Worm (Caenorhabditis elegans) whole organism, L4 larva: ENCODE results near the gene F49C5.3.
"Not testable (repeated sequence)": the region's sequence is repeated elsewhere in the genome, so short reads cannot be mapped to it uniquely, and the experiment has no call there.

Experiments used
- D1046.2 ChIP-seq: fragments of 200-800 bp; sonication (Bioruptor generic); IDR thresholded peaks from 2 replicates; pipeline ENCODE4 v1.3.6; 2022; ENCODE audit warnings: missing genetic modification characterization, missing compliant biosample characterization
- F26F4.8 ChIP-seq: fragments of 200-800 bp; sonication (Bioruptor generic); conservative IDR thresholded peaks from 2 replicates; pipeline ENCODE4 v1.3.6; 2022; ENCODE audit warnings: missing genetic modification characterization, missing compliant biosample characterization
- F37D6.2 ChIP-seq: sonication (generic microtip); optimal IDR thresholded peaks from 2 replicates; lab custom pipeline; 2016; ENCODE audit warnings: mild to moderate bottlenecking, missing genetic modification characterization, missing compliant biosample characterization
- Y105C5A.15 ChIP-seq: fragments of 200-800 bp; sonication (Bioruptor generic); IDR thresholded peaks from 2 replicates; pipeline ENCODE4 v1.3.6; 2022; ENCODE audit warnings: missing genetic modification characterization, missing compliant biosample characterization
- Y48G9A.11 ChIP-seq: fragments of 200-800 bp; sonication (Bioruptor generic); IDR thresholded peaks from 2 replicates; pipeline ENCODE4 v1.3.6; 2022; ENCODE audit warnings: missing genetic modification reagents, missing genetic modification characterization, missing compliant biosample characterization
- ZK337.2 ChIP-seq: fragments of 200-800 bp; sonication (Bioruptor generic); IDR thresholded peaks from 2 replicates; pipeline ENCODE4 v1.3.6; 2022; ENCODE audit warnings: missing genetic modification reagents, missing genetic modification characterization, missing compliant biosample characterization
- ZK546.5 ChIP-seq, 2 experiments: sonication (generic microtip); optimal IDR thresholded peaks; 2 replicates each; lab custom pipeline; 2017; ENCODE audit warnings: missing biosample characterization in 2 of 2, missing genetic modification characterization in 2 of 2
- attf-4 ChIP-seq: sonication (generic microtip); optimal IDR thresholded peaks from 3 replicates; lab custom pipeline; 2017; ENCODE audit warnings: missing biosample characterization, missing genetic modification characterization
- ceh-32 ChIP-seq: sonication (generic microtip); optimal IDR thresholded peaks from 2 replicates; lab custom pipeline; 2016; ENCODE audit warnings: mild to moderate bottlenecking, missing genetic modification characterization, missing compliant biosample characterization; ENCODE audit not compliant: poor library complexity
- ceh-62 ChIP-seq: sonication (generic microtip); optimal IDR thresholded peaks from 2 replicates; lab custom pipeline; 2017; ENCODE audit warnings: missing biosample characterization, missing genetic modification characterization
- ceh-82 ChIP-seq: sonication (generic microtip); optimal IDR thresholded peaks from 2 replicates; lab custom pipeline; 2017; ENCODE audit warnings: missing biosample characterization, missing genetic modification characterization
- ces-1 ChIP-seq: fragments of 150-350 bp; sonication (generic microtip); optimal IDR thresholded peaks from 4 replicates; lab custom pipeline; 2014; ENCODE audit warnings: missing biosample characterization, missing genetic modification reagents, missing genetic modification characterization
- daf-12 ChIP-seq: fragments of 150-350 bp; optimal IDR thresholded peaks from 2 replicates; lab custom pipeline; 2014; ENCODE audit warnings: missing biosample characterization, missing genetic modification reagents, missing genetic modification characterization
- duxl-1 ChIP-seq: sonication (generic microtip); optimal IDR thresholded peaks from 2 replicates; lab custom pipeline; 2016; ENCODE audit warnings: mild to moderate bottlenecking, missing genetic modification characterization, moderate library complexity, missing compliant biosample characterization; ENCODE audit not compliant: poor library complexity
- jun-1 ChIP-seq: fragments of 150-350 bp; optimal IDR thresholded peaks from 2 replicates; lab custom pipeline; 2014; ENCODE audit warnings: missing biosample characterization, missing genetic modification reagents, missing genetic modification characterization
- lim-7 ChIP-seq: fragments of 200-800 bp; sonication (Bioruptor generic); IDR thresholded peaks from 2 replicates; pipeline ENCODE4 v1.3.6; 2022; ENCODE audit warnings: missing genetic modification characterization, missing compliant biosample characterization
- lin-13 ChIP-seq: fragments of 150-350 bp; optimal IDR thresholded peaks from 2 replicates; lab custom pipeline; 2014; ENCODE audit warnings: missing biosample characterization, missing genetic modification reagents, missing genetic modification characterization
- lin-15B ChIP-seq: fragments of 150-350 bp; sonication (generic microtip); optimal IDR thresholded peaks from 3 replicates; lab custom pipeline; 2014; ENCODE audit warnings: missing biosample characterization, missing genetic modification characterization
- lin-38 ChIP-seq: fragments of 200-800 bp; sonication (Bioruptor generic); IDR thresholded peaks from 2 replicates; pipeline ENCODE4 v1.3.6; 2022; ENCODE audit warnings: missing genetic modification reagents, missing genetic modification characterization, missing compliant biosample characterization
- madf-5 ChIP-seq, 2 experiments: fragments of 200-800 bp; sonication (Bioruptor generic); IDR thresholded peaks; 2 replicates each; pipeline ENCODE4 v1.3.6; 2022; ENCODE audit warnings: missing compliant biosample characterization in 2 of 2, missing genetic modification characterization in 2 of 2
- mdl-1 ChIP-seq, 2 experiments: fragments of 150-350 bp in 1 of 2; sonication (generic microtip) in 1 of 2; optimal IDR thresholded peaks; 2 replicates each; lab custom pipeline; 2014 to 2017; ENCODE audit warnings: missing biosample characterization in 2 of 2, missing genetic modification characterization in 2 of 2
- mes-2 ChIP-seq: sonication (generic microtip); optimal IDR thresholded peaks from 2 replicates; lab custom pipeline; 2016; ENCODE audit warnings: missing genotype, mild to moderate bottlenecking, missing genetic modification characterization, missing compliant biosample characterization; ENCODE audit not compliant: poor library complexity, severe bottlenecking
- mxl-2 ChIP-seq: fragments of 200-800 bp; sonication (Bioruptor generic); conservative IDR thresholded peaks from 2 replicates; pipeline ENCODE4 v1.3.6; 2022; ENCODE audit warnings: missing genetic modification reagents, missing genetic modification characterization, missing compliant biosample characterization
- mxl-3 ChIP-seq: fragments of 200-800 bp; sonication (Bioruptor generic); optimal IDR thresholded peaks from 2 replicates; lab custom pipeline; 2018; ENCODE audit warnings: mild to moderate bottlenecking, missing genetic modification characterization, missing compliant biosample characterization
- nhr-10 ChIP-seq: fragments of 150-350 bp; optimal IDR thresholded peaks from 2 replicates; lab custom pipeline; 2014; ENCODE audit warnings: missing biosample characterization, missing genetic modification characterization
- nhr-111 ChIP-seq: fragments of 200-800 bp; sonication (Bioruptor generic); optimal IDR thresholded peaks from 2 replicates; lab custom pipeline; 2018; ENCODE audit warnings: mild to moderate bottlenecking, missing genetic modification characterization, missing compliant biosample characterization
- nhr-25 ChIP-seq: sonication (generic microtip); optimal IDR thresholded peaks from 2 replicates; lab custom pipeline; 2017; ENCODE audit warnings: missing genetic modification characterization, mild to moderate bottlenecking, missing compliant biosample characterization, antibody characterized with exemption, moderate library complexity, borderline replicate concordance; ENCODE audit not compliant: insufficient read depth
- nhr-48 ChIP-seq: sonication (generic microtip); optimal IDR thresholded peaks from 2 replicates; lab custom pipeline; 2016; ENCODE audit warnings: mild to moderate bottlenecking, missing genetic modification characterization, missing compliant biosample characterization
- nhr-6 ChIP-seq: fragments of 150-350 bp; optimal IDR thresholded peaks from 2 replicates; lab custom pipeline; 2014; ENCODE audit warnings: missing biosample characterization, missing genetic modification characterization
- nhr-76 ChIP-seq: fragments of 150-350 bp; optimal IDR thresholded peaks from 2 replicates; lab custom pipeline; 2014; ENCODE audit warnings: missing biosample characterization, missing genetic modification characterization
- pha-4 ChIP-seq, 2 experiments: fragments of 150-350 bp in 1 of 2; fragments of 200-800 bp in 1 of 2; sonication (Bioruptor generic) in 1 of 2; IDR thresholded peaks in 1 of 2; optimal IDR thresholded peaks in 1 of 2; 2 replicates each; pipeline versions ENCODE4 v1.3.6 to Lab custom; 2014 to 2022; ENCODE audit warnings: missing genetic modification characterization in 2 of 2, missing genetic modification reagents in 2 of 2, missing biosample characterization in 1 of 2, missing compliant biosample characterization in 1 of 2
- sdz-12 ChIP-seq: fragments of 200-800 bp; sonication (Bioruptor generic); optimal IDR thresholded peaks from 2 replicates; lab custom pipeline; 2018; ENCODE audit warnings: mild to moderate bottlenecking, missing genetic modification characterization, missing compliant biosample characterization
- set-16 ChIP-seq: fragments of 200-800 bp; sonication (Bioruptor generic); IDR thresholded peaks from 2 replicates; pipeline ENCODE4 v1.3.6; 2022; ENCODE audit warnings: missing genetic modification reagents, missing genetic modification characterization, missing compliant biosample characterization
- snpc-4 ChIP-seq: fragments of 150-350 bp; optimal IDR thresholded peaks from 2 replicates; lab custom pipeline; 2014; ENCODE audit warnings: missing biosample characterization, missing genetic modification characterization
- unc-130 ChIP-seq: sonication (generic microtip); optimal IDR thresholded peaks from 2 replicates; lab custom pipeline; 2016; ENCODE audit warnings: missing genetic modification reagents, missing genetic modification characterization, missing compliant biosample characterization
- unc-39 ChIP-seq: sonication (generic microtip); optimal IDR thresholded peaks from 2 replicates; lab custom pipeline; 2017; ENCODE audit warnings: missing biosample characterization, missing genetic modification characterization
- vab-7 ChIP-seq: fragments of 200-800 bp; sonication (Bioruptor generic); IDR thresholded peaks from 2 replicates; pipeline ENCODE4 v1.3.6; 2022; ENCODE audit warnings: missing genetic modification reagents, missing genetic modification characterization, missing compliant biosample characterization
- zfp-2 ChIP-seq: sonication (generic microtip); optimal IDR thresholded peaks from 2 replicates; lab custom pipeline; 2016; ENCODE audit warnings: mild to moderate bottlenecking, missing genetic modification characterization, missing compliant biosample characterization
- zip-11 ChIP-seq: fragments of 200-800 bp; sonication (Bioruptor generic); IDR thresholded peaks from 2 replicates; pipeline ENCODE4 v1.3.6; 2022; ENCODE audit warnings: missing genetic modification characterization, missing compliant biosample characterization
- ztf-11 ChIP-seq: fragments of 150-350 bp; optimal IDR thresholded peaks from 2 replicates; lab custom pipeline; 2014; ENCODE audit warnings: missing biosample characterization, missing genetic modification characterization

The F49C5.3 gene

DNA sequence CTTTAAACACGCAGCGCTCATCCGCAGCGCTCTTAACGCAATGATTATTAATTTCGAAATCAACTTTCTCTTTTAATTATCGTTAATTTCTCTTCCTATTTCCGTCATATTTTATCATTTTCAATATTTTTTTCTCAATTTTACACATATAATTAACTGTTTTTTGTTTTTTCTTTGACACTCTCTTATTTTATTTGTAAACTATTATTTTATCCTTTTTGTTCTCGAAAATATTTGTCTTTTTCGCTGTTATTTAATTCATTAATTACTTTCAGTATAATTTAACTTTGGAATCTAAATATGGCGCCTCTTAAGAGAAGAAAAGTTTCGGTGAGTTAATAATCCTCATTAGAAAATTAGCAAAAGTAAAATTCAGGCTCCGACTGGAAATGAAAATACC is at the start of gene F49C5.3:
Gene F49C5.3, plus strand, starts transcription at position 301 of the 400 bp plus-strand sequence.
- not testable (repeated sequence) for TF ChIP-seq ztf-11; lin-15B; nhr-10 (tag; lab: Kevin White, UChicago)

DNA sequence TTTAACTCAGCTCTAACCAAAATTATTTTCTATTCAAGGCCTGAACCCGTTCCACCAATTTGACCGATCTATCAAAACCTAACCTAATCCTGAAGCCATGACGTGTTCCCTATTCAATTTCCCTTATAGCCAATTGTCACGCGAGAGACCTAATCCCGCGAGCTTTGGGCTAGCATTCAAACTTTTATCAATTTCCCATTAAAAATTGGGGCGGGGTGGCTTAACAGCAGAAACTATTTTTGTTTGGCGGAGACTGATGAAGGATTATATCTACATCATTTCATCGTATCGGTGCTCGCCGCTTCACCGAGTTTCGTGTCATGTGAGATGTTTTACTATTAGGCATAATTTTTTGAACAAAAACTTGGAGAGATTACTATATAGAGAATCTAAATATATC is 47.5 kb upstream of the F49C5.3 start:
- no peak for TF ChIP-seq lin-13 (GFP tag; lab: Kevin White, UChicago)
- no peak for TF ChIP-seq madf-5 (GFP tag; IDR thresholded peaks at IDR 0.05; lab: Robert Waterston, UW)
- no peak for TF ChIP-seq F26F4.8 (GFP tag; lab: Robert Waterston, UW)
- no peak for TF ChIP-seq nhr-6 (tag; lab: Kevin White, UChicago)
- no peak for TF ChIP-seq nhr-48 (tag; lab: Kevin White, UChicago)
- no peak for TF ChIP-seq jun-1 (tag; lab: Kevin White, UChicago)
- TF ChIP-seq ZK337.2 (GFP tag; lab: Robert Waterston, UW): no peak
- no peak for TF ChIP-seq nhr-10 (tag; lab: Kevin White, UChicago)
- no peak for TF ChIP-seq zfp-2
- TF ChIP-seq nhr-111 (GFP tag; lab: Kevin White, UChicago): no peak
- no peak for TF ChIP-seq Y105C5A.15 (GFP tag; lab: Robert Waterston, UW)
- TF ChIP-seq daf-12 (tag; lab: Kevin White, UChicago): no peak

DNA sequence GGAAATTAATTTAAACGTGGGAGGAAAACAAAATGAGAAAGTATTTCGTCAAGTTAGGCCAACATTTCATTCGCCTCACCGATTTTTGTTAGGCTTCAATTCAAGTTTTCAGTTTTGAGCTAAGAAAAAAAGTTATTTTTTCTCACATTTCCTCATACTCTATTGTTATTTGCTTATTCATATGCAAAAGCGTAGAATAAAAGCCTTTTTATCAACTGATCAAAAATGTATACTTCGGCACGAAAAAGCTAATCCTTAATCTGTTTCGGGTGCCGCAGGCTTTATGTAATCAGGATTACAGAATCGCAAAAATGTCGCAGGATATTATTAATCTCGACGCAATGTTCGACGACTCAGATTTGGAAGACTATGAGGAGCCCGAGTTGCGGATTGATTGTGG is 46.4 kb upstream of the F49C5.3 start, which contains the start of gene T21B4.15:
Gene T21B4.15, plus strand, starts transcription at position 301 of the 400 bp plus-strand sequence.
- TF ChIP-seq attf-4 (tag; lab: Kevin White, UChicago): no peak
- no peak for TF ChIP-seq unc-130
- no peak for TF ChIP-seq lim-7 (GFP tag; lab: Robert Waterston, UW)
- no peak for TF ChIP-seq ces-1 (GFP tag; lab: Kevin White, UChicago)
- no peak for TF ChIP-seq vab-7 (GFP tag; lab: Robert Waterston, UW)
- TF ChIP-seq nhr-25 (tag; lab: Kevin White, UChicago): no peak
- no peak for TF ChIP-seq nhr-6 (tag; lab: Kevin White, UChicago)
- no peak for TF ChIP-seq sdz-12 (GFP tag; lab: Kevin White, UChicago)
- TF ChIP-seq lin-38: no peak

DNA sequence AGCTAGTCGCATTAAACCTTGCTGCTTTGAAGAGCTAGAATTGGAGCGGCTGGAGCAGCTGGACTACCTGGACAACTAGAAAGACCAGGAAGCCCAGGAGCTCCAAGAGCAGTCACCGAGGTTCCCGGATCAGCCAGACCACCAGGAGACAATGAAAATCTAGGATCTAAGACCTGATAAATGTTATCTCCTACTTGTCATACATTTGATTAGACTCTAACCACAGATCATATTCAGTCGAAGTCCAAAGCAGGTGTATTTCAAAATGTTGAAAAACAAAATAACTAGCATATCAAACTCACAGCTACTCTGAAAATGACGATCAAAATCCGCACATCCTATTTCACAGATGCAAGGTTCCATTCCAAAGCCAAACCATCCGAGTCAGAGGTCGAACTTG is 44.4 kb upstream of the F49C5.3 start, which contains the start of gene srz-6:
Gene srz-6, plus strand, starts transcription at position 301 of the 400 bp plus-strand sequence.
- TF ChIP-seq snpc-4 (tag; lab: Kevin White, UChicago) (no peak), mdl-1 (tag; optimal IDR thresholded peaks at IDR 0.05; lab: Kevin White, UChicago) (no peak), duxl-1 (no peak)

DNA sequence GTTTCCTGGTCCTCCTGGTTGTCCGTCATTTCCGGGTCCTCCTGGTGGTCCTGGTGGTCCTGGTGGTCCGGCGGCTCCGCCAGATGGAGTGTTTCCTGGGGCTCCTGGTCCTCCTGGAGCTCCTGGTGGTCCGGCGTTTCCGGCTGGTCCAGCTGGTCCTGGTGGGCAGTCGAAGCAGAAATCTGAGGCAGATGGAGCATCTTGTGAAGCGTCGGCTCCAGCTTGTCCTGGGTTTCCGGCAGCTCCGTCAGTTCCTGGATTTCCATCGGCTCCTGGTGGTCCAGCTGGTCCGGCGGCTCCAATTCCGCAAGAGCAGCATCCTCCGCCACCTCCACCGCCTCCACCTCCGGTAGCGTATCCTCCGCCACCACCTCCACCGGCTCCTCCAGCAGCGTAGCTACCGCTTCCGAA is 42.2 kb upstream of the F49C5.3 start:
- peak; percentile 98 for TF ChIP-seq set-16 (GFP tag; lab: Robert Waterston, UW)
- TF ChIP-seq nhr-76 (tag; lab: Kevin White, UChicago): no peak
- TF ChIP-seq pha-4 (GFP tag; IDR thresholded peaks at IDR 0.05; lab: Robert Waterston, UW): 0 out of 2 replicates have a peak, but pooled peaks have one; percentile 49
- no peak for TF ChIP-seq pha-4 (tag; optimal IDR thresholded peaks at IDR 0.05; lab: Kevin White, UChicago)

DNA sequence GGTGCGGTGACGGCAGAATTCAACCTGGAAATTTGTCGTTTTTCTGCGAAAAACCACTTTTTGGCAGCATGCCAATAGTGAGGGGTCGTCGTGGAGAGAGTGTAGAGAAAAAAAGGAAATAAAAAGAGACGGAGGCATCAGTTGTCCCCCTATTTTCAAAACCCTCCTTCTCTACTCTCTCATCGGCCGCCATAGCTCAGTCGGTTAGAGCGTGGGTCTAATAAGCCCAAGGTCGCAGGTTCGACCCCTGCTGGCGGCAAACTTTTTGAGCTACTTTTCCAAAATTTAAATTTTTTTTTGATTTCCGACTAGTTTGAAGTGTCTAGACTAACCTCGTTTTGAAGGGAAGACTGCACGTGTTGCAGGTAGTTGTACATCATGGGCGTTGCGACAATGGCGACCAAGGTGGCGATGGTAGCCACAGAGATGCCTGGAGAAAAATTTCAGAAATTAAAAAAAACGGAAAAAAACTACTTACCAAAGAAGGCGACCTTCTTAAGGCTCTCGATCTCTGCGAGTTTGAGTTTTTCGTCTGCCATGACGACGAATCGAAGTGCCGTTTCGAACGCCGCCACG is 41.7 kb upstream of the F49C5.3 start, which contains the start of gene col-85:
Gene col-85, minus strand, starts transcription at position 540 of the 576 bp plus-strand sequence.
- TF ChIP-seq ceh-32 (peak; percentile 2), lin-15B (no peak), mxl-3 (GFP tag; lab: Kevin White, UChicago) (peak; percentile 42), mes-2 (tag; lab: Kevin White, UChicago) (peak; percentile 83), lin-13 (GFP tag; lab: Kevin White, UChicago) (peak; percentile 74), ZK546.5 (tag; optimal IDR thresholded peaks at IDR 0.05; lab: Kevin White, UChicago) (no peak), zip-11 (GFP tag; lab: Robert Waterston, UW) (0 out of 2 replicates have a peak, but pooled peaks have one; percentile 53), D1046.2 (GFP tag; lab: Robert Waterston, UW) (peak; percentile 91), F26F4.8 (GFP tag; lab: Robert Waterston, UW) (peak; percentile 92), set-16 (GFP tag; lab: Robert Waterston, UW) (no peak), unc-39 (tag; lab: Kevin White, UChicago) (no peak), vab-7 (GFP tag; lab: Robert Waterston, UW) (peak; percentile 96), ceh-82 (tag; lab: Kevin White, UChicago) (no peak), ceh-62 (tag; lab: Kevin White, UChicago) (no peak), mxl-2 (GFP tag; lab: Robert Waterston, UW) (peak; percentile 73), F37D6.2 (peak; percentile 53), Y48G9A.11 (peak; percentile 87)
